Fruit fly (Drosophila melanogaster): Measurements from ENCODE around the gene disco-r.
A peak's percentile ranks its signal among the peaks of the same experiment; 100 is the strongest.

The disco-r gene

DNA sequence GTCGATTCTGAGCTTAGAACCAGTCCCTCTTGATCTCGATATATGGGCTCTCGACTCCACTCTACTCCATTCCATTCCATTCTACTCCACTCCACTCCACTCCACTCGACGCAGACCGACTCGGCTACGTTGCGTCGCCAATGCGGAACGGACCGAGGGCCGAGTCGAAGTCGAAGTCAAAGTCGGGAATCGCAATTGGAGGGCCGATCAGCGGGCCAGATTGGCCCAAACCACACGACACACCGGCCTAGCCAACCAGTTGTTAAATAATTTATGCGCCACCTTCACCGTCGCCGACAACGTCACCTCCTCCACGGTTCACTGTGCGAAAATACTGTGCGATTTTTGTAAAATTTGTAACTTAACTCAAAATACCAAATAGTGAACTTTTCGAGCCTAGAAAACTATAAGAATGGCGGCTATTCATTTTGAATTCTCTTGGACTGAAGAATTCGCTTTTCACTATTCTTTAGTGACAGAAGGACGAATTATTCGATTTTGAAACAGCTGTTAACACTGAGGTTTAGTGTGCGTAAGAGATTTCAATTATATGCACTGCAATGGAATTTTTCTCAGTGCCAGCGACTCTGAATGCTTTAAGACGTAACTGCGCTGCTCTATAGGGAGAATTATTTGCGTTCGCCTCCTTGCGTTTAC lies 9.6 kb upstream of the disco-r start (continued):
- TF ChIP-seq gro (GFP tag; optimal IDR thresholded peaks at IDR 0.05) (peak; percentile 1), z (GFP tag; IDR thresholded peaks at IDR 0.05) (peak; percentile 76), CG12769 (tag; optimal IDR thresholded peaks at IDR 0.05) (no peak), Jarid2 (GFP tag; optimal IDR thresholded peaks at IDR 0.05) (no peak), pros (GFP tag; optimal IDR thresholded peaks at IDR 0.05) (peak; percentile 7), CG14441 (GFP tag; IDR thresholded peaks at IDR 0.05) (0 out of 2 replicates have a peak, but pooled peaks have one; percentile 17), CG10209 (GFP tag; optimal IDR thresholded peaks at IDR 0.05) (peak; percentile 38), CG12236 (GFP tag; optimal IDR thresholded peaks at IDR 0.05) (peak; percentile 22), Deaf1 (tag; optimal IDR thresholded peaks at IDR 0.05) (peak; percentile 76), pum (GFP tag; optimal IDR thresholded peaks at IDR 0.05) (peak; percentile 24), CG10959 (GFP tag; IDR thresholded peaks at IDR 0.05) (no peak), CG13775 (GFP tag; optimal IDR thresholded peaks at IDR 0.05) (no peak), sens (GFP tag) (peak; percentile 90), ewg (GFP tag; optimal IDR thresholded peaks at IDR 0.05) (peak; percentile 15), Trl (optimal IDR thresholded peaks at IDR 0.05) (no peak), Trl (GFP tag; optimal IDR thresholded peaks at IDR 0.05) (peak; percentile 55), zf30C (GFP tag; optimal IDR thresholded peaks at IDR 0.05) (peak; percentile 6), Fer2 (tag; optimal IDR thresholded peaks at IDR 0.05) (no peak), sens-2 (GFP tag; IDR thresholded peaks at IDR 0.05) (no peak), gcm (GFP tag; optimal IDR thresholded peaks at IDR 0.05) (no peak), CG10462 (GFP tag; optimal IDR thresholded peaks at IDR 0.05) (no peak), Mes4 (GFP tag; optimal IDR thresholded peaks at IDR 0.05) (peak; percentile 25), vnd (GFP tag; IDR thresholded peaks at IDR 0.05; ENCODE audit: partially characterized antibody) (no peak), twi (tag; optimal IDR thresholded peaks at IDR 0.05) (no peak), her (GFP tag; optimal IDR thresholded peaks at IDR 0.05) (no peak), h (optimal IDR thresholded peaks at IDR 0.05) (no peak), CG13296 (GFP tag; optimal IDR thresholded peaks at IDR 0.05) (no peak), CG17829 (tag; optimal IDR thresholded peaks at IDR 0.05) (peak; percentile 26), CG15514 (GFP tag; optimal IDR thresholded peaks at IDR 0.05) (peak; percentile 13), lmd (GFP tag; IDR thresholded peaks at IDR 0.05) (peak; percentile 47), CoRest (tag; optimal IDR thresholded peaks at IDR 0.05) (peak; percentile 58), CG1647 (GFP tag; optimal IDR thresholded peaks at IDR 0.05) (no peak), CG2875 (GFP tag; optimal IDR thresholded peaks at IDR 0.05) (peak; percentile 2), CG43689 (GFP tag; IDR thresholded peaks at IDR 0.05) (no peak), CG13123 (GFP tag; optimal IDR thresholded peaks at IDR 0.05) (no peak), esg (GFP tag; conservative IDR thresholded peaks at IDR 0.05) (peak; percentile 26; the same call in 1 of the 2 replicates), CG3726 (GFP tag; IDR thresholded peaks at IDR 0.05) (no peak), B-H2 (GFP tag; optimal IDR thresholded peaks at IDR 0.05) (no peak), tup (GFP tag; optimal IDR thresholded peaks at IDR 0.05) (no peak), mld (GFP tag; IDR thresholded peaks at IDR 0.05; ENCODE audit: partially characterized antibody) (no peak), Nf-YB (GFP tag; optimal IDR thresholded peaks at IDR 0.05) (peak; percentile 76), Hr3 (GFP tag; optimal IDR thresholded peaks at IDR 0.05) (peak; percentile 23), lab (GFP tag; optimal IDR thresholded peaks at IDR 0.05) (peak; percentile 31), p53 (GFP tag; optimal IDR thresholded peaks at IDR 0.05) (no peak), CG7745 (tag; optimal IDR thresholded peaks at IDR 0.05) (no peak), CG15696 (tag; optimal IDR thresholded peaks at IDR 0.05) (no peak), ato (GFP tag; IDR thresholded peaks at IDR 0.05; ENCODE audit: partially characterized antibody) (no peak), H15 (GFP tag; IDR thresholded peaks at IDR 0.05) (no peak), tgo (GFP tag; IDR thresholded peaks at IDR 0.05) (peak; percentile 34; the same call in 1 of the 3 replicates), Dip3 (GFP tag; optimal IDR thresholded peaks at IDR 0.05) (peak; percentile 13), lilli (GFP tag; optimal IDR thresholded peaks at IDR 0.05) (peak; percentile 40)

Data from whole organism, embryonic.